Worm (Caenorhabditis elegans): Measurements from ENCODE around the gene srv-6.

ce11 chrX:4266178-4266931, 9.5 kb downstream of the srv-6 start:
- TF ChIP-seq him-1 (tag; optimal IDR thresholded peaks at IDR 0.05) = no peak
- TF ChIP-seq F52B5.7 (tag; optimal IDR thresholded peaks at IDR 0.05) = no peak
- no peak for TF ChIP-seq D2030.7 (GFP tag; IDR thresholded peaks at IDR 0.05)
- TF ChIP-seq F10E7.11 (tag; optimal IDR thresholded peaks at IDR 0.05) = no peak
- no peak for TF ChIP-seq efl-1 (GFP tag; optimal IDR thresholded peaks at IDR 0.05)
- TF ChIP-seq gei-17 (GFP tag; optimal IDR thresholded peaks at IDR 0.05) = no peak
- no peak for TF ChIP-seq lag-1 (GFP tag; IDR thresholded peaks at IDR 0.05)
- TF ChIP-seq hrde-1 (tag; optimal IDR thresholded peaks at IDR 0.05; ENCODE audit: borderline replicate concordance) = no peak
- no peak for TF ChIP-seq dpl-1 (GFP tag; optimal IDR thresholded peaks at IDR 0.05)
- TF ChIP-seq mes-4 (tag; optimal IDR thresholded peaks at IDR 0.05) = no peak
- TF ChIP-seq B0261.1 (tag; optimal IDR thresholded peaks at IDR 0.05) = no peak
